Worm (Caenorhabditis elegans): Measurements from ENCODE around the gene elo-2.

Gene elo-2

DNA sequence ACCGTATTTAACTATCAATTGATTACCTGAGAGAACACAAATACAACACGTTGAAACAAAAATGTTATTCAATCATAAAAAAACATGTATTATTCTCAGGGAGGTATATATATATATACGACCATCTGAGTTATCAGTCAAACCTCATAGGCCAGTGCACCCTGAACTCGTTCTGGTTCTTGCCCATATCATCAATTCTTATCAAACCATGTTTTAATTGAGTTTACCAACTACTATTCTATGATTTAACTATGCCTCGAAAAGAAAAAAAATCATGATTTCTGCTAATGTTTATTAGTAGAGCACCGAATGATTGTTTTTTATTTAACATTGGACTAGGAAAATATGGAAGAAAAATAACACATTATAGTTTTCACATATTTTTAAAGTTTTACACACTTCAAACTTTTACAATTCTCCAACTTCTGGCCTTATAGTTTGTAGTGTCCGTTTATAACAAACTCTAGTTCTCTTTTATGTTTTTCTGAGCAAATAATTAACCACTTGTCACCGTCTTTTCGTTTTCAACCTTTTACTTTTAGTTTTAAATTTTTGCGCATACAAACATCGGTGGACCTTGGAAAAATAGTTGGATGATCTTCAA is 34.9 kb downstream of the elo-2 start:
- TF ChIP-seq attf-5 (GFP tag; optimal IDR thresholded peaks at IDR 0.05) (no peak), nhr-80 (tag; optimal IDR thresholded peaks at IDR 0.05) (peak; percentile 56), egrh-3 (GFP tag; IDR thresholded peaks at IDR 0.05) (no peak), ceh-79 (tag; optimal IDR thresholded peaks at IDR 0.05) (no peak), tbp1 (GFP tag; optimal IDR thresholded peaks at IDR 0.05) (no peak), Y95B8A.8 (GFP tag; IDR thresholded peaks at IDR 0.05) (no peak), ceh-40 (GFP tag; IDR thresholded peaks at IDR 0.05) (no peak)

DNA sequence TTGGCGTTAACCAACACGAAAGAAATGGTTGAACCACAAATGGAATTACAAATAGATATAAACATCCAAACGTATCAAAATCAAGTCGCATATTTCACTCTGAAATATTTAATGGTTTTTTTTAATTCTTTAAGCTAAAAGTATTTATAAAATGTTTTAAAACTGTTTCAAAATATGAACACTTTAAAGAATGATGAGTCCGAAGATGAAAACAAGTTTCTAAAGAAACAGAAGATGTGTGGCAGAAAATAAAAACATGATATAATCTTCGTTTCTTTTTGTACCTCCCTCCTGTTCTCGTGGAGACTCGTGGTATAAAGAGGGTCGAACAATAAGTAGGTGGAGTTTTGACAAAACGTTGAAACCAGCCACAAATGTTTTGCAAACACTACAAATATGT is 35.9 kb downstream of the elo-2 start, which contains the start of gene lact-6:
Gene lact-6 (minus strand): TSS at position 101 of the 400 bp plus-strand sequence.
- TF ChIP-seq B0019.2 (GFP tag; conservative IDR thresholded peaks at IDR 0.05) (no peak), somi-1 (GFP tag; optimal IDR thresholded peaks at IDR 0.05) (no peak), lsy-27 (tag; optimal IDR thresholded peaks at IDR 0.05; ENCODE audit: borderline replicate concordance, insufficient read depth) (no peak), hmg-20 (GFP tag; IDR thresholded peaks at IDR 0.05) (no peak), ztf-6 (GFP tag; IDR thresholded peaks at IDR 0.05) (no peak), B0336.3 (GFP tag; IDR thresholded peaks at IDR 0.05) (no peak), zfh-2 (GFP tag; conservative IDR thresholded peaks at IDR 0.05) (no peak), F55B11.4 (tag; optimal IDR thresholded peaks at IDR 0.05; ENCODE audit: borderline replicate concordance, insufficient read depth) (no peak), F33H1.4 (GFP tag; IDR thresholded peaks at IDR 0.05) (no peak), atf-7 (tag; optimal IDR thresholded peaks at IDR 0.05) (no peak), Y53G8AR.9 (GFP tag; conservative IDR thresholded peaks at IDR 0.05) (no peak), aptf-3 (GFP tag; IDR thresholded peaks at IDR 0.05) (no peak), Y56A3A.18 (GFP tag; IDR thresholded peaks at IDR 0.05) (no peak), ceh-40 (GFP tag; IDR thresholded peaks at IDR 0.05) (no peak)

DNA sequence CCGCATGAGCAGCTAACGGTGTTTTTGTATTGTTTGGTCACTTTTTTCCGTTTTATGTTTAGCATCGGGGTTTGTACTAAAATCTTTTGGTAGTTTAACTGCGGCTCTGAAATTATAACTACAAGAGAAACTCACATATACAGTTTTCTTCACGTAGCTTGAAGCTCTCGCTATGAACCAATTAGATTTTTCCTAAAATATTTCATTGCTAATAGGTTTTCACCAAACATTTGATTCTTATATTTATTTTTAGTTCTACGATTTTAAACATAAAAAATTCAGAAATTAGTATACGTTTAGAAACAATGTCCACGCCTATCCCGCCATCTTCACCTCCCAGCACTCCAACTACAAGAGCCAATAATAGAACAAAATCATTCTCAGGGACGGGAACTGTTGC is 39.8 kb downstream of the elo-2 start, which contains the start of gene C06A12.3:
Gene C06A12.3 (plus strand): TSS at position 301 of the 400 bp plus-strand sequence.
- TF ChIP-seq ztf-6 (GFP tag; IDR thresholded peaks at IDR 0.05): no peak
- no peak for TF ChIP-seq nhr-80 (tag; optimal IDR thresholded peaks at IDR 0.05)
- TF ChIP-seq hsf-1 (GFP tag; IDR thresholded peaks at IDR 0.05): no peak
- no peak for TF ChIP-seq dpff-1 (tag; optimal IDR thresholded peaks at IDR 0.05)
- TF ChIP-seq B0261.1 (tag; optimal IDR thresholded peaks at IDR 0.05): no peak
- no peak for TF ChIP-seq D2030.7 (GFP tag; IDR thresholded peaks at IDR 0.05)
- no peak for TF ChIP-seq lin-54 (GFP tag; optimal IDR thresholded peaks at IDR 0.05)
- TF ChIP-seq rcor-1 (GFP tag; IDR thresholded peaks at IDR 0.05): no peak
- TF ChIP-seq rec-8 (tag; optimal IDR thresholded peaks at IDR 0.05): no peak
- TF ChIP-seq hmg-20 (GFP tag; IDR thresholded peaks at IDR 0.05): no peak
- no peak for TF ChIP-seq snpc-3.4 (tag; optimal IDR thresholded peaks at IDR 0.05)
- no peak for TF ChIP-seq egl-44 (GFP tag; IDR thresholded peaks at IDR 0.05)
- TF ChIP-seq C17E4.6 (GFP tag; IDR thresholded peaks at IDR 0.05): no peak
- no peak for TF ChIP-seq mxl-1 (tag; optimal IDR thresholded peaks at IDR 0.05)
- TF ChIP-seq lin-35 (GFP tag; optimal IDR thresholded peaks at IDR 0.05): no peak
- TF ChIP-seq ceh-58 (GFP tag; IDR thresholded peaks at IDR 0.05): no peak
- no peak for TF ChIP-seq F23B12.7 (tag; optimal IDR thresholded peaks at IDR 0.05; ENCODE audit: insufficient read depth)
- no peak for TF ChIP-seq aptf-2 (GFP tag; conservative IDR thresholded peaks at IDR 0.05)
- no peak for TF ChIP-seq Y79H2A.3 (GFP tag; conservative IDR thresholded peaks at IDR 0.05)

Data from whole organism, young adult.